Fruit fly (Drosophila melanogaster): ENCODE measurements around the gene CG15471.

The CG15471 gene

dm6 chrX:4782689-4783088 lies at the start of gene CG15471:
TSS of gene CG15471 (minus strand) at chrX:4782789.
- TF ChIP-seq noc (tag; optimal IDR thresholded peaks at IDR 0.05) = no peak

dm6 chrX:4825674-4826073 lies 43.1 kb upstream of the CG15471 start, which contains the start of gene CG12682:
TSS of gene CG12682 (plus strand) at chrX:4825974.
- TF ChIP-seq noc (tag; optimal IDR thresholded peaks at IDR 0.05) = no peak

- TF ChIP-seq noc (tag; optimal IDR thresholded peaks at IDR 0.05) = no peak
Observed at dm6 chrX:4807826-4808225, 25.2 kb upstream of the CG15471 start.

- TF ChIP-seq noc (tag; optimal IDR thresholded peaks at IDR 0.05) = no peak
Observed at dm6 chrX:4804762-4805161, 22.2 kb upstream of the CG15471 start, which contains the start of gene CG2861. TSS of gene CG2861 (minus strand) at chrX:4804862.

- TF ChIP-seq noc (tag; optimal IDR thresholded peaks at IDR 0.05) = no peak
Observed at dm6 chrX:4783775-4784174, 1.2 kb upstream of the CG15471 start, which contains the start of gene CG6978. TSS of gene CG6978 (plus strand) at chrX:4784075.

- no peak for TF ChIP-seq noc (tag; optimal IDR thresholded peaks at IDR 0.05)
Observed at dm6 chrX:4777275-4777674, 5.3 kb downstream of the CG15471 start, which contains the start of gene CG2871. TSS of gene CG2871 (minus strand) at chrX:4777375.

dm6 chrX:4771488-4771887 lies 11.1 kb downstream of the CG15471 start, which contains the start of gene Klf15:
TSS of gene Klf15 (minus strand) at chrX:4771588.
- no peak for TF ChIP-seq noc (tag; optimal IDR thresholded peaks at IDR 0.05)

- no peak for TF ChIP-seq noc (tag; optimal IDR thresholded peaks at IDR 0.05)
Observed at dm6 chrX:4770037-4770436, 12.6 kb downstream of the CG15471 start, which contains the start of gene CG15472. TSS of gene CG15472 (minus strand) at chrX:4770137.

- TF ChIP-seq noc (tag; optimal IDR thresholded peaks at IDR 0.05) = no peak
Observed at dm6 chrX:4762267-4762666, 20.3 kb downstream of the CG15471 start.
